Fruit fly (Drosophila melanogaster): ENCODE results near the gene CG4229.

CG4229 gene

dm6 chr3L:16580049-16580448, 23.4 kb downstream of the CG4229 start, which contains the start of gene nxf2:
Gene nxf2 (minus strand): TSS chr3L:16580306.
- TF ChIP-seq GATAd (GFP tag; optimal IDR thresholded peaks at IDR 0.05) (no peak), HLH106 (tag; optimal IDR thresholded peaks at IDR 0.05) (peak; percentile 14), Hnf4 (GFP tag; optimal IDR thresholded peaks at IDR 0.05) (peak; percentile 42)

- TF ChIP-seq Sp1 (GFP tag; optimal IDR thresholded peaks at IDR 0.05) (peak; percentile 40), sage (GFP tag; optimal IDR thresholded peaks at IDR 0.05) (no peak), Vsx2 (GFP tag; optimal IDR thresholded peaks at IDR 0.05; ENCODE audit: partially characterized antibody) (no peak), Hnf4 (GFP tag; optimal IDR thresholded peaks at IDR 0.05) (peak; percentile 85), fru (GFP tag; optimal IDR thresholded peaks at IDR 0.05) (peak; percentile 73), sv (GFP tag; optimal IDR thresholded peaks at IDR 0.05) (no peak), HLH106 (tag; optimal IDR thresholded peaks at IDR 0.05) (peak; percentile 64), foxo (GFP tag; optimal IDR thresholded peaks at IDR 0.05) (peak in 1 of 2 experiments; percentile 83), rgr (GFP tag; optimal IDR thresholded peaks at IDR 0.05) (peak; percentile 78), Mio (GFP tag; optimal IDR thresholded peaks at IDR 0.05) (no peak), Myc (optimal IDR thresholded peaks at IDR 0.05) (peak; percentile 15), br (GFP tag; optimal IDR thresholded peaks at IDR 0.05) (peak; percentile 76), Dif (GFP tag; optimal IDR thresholded peaks at IDR 0.05; ENCODE audit: partially characterized antibody) (no peak), CG9705 (GFP tag; optimal IDR thresholded peaks at IDR 0.05) (peak; percentile 21), Jra (GFP tag; optimal IDR thresholded peaks at IDR 0.05) (peak; percentile 85), lola (GFP tag; optimal IDR thresholded peaks at IDR 0.05) (no peak), dl (GFP tag; optimal IDR thresholded peaks at IDR 0.05; ENCODE audit: insufficient read depth in 1 of 2, partially characterized antibody in 2 of 2) (no peak), N (GFP tag; optimal IDR thresholded peaks at IDR 0.05) (no peak), pan (optimal IDR thresholded peaks at IDR 0.05) (no peak), OdsH (GFP tag; optimal IDR thresholded peaks at IDR 0.05) (peak; percentile 66), Dfd (GFP tag; optimal IDR thresholded peaks at IDR 0.05) (no peak), woc (GFP tag; optimal IDR thresholded peaks at IDR 0.05) (peak; percentile 70), usp (GFP tag; optimal IDR thresholded peaks at IDR 0.05) (no peak), GATAd (GFP tag; optimal IDR thresholded peaks at IDR 0.05) (no peak), psq (GFP tag; optimal IDR thresholded peaks at IDR 0.05) (peak; percentile 57), Hr83 (GFP tag; optimal IDR thresholded peaks at IDR 0.05; ENCODE audit: poor library complexity, severe bottlenecking) (no peak), dsf (GFP tag; optimal IDR thresholded peaks at IDR 0.05; ENCODE audit: borderline replicate concordance) (peak; percentile 39), dmrt93B (GFP tag; optimal IDR thresholded peaks at IDR 0.05) (peak; percentile 59), CrebA (GFP tag; optimal IDR thresholded peaks at IDR 0.05; ENCODE audit: borderline replicate concordance) (no peak), ey (GFP tag; optimal IDR thresholded peaks at IDR 0.05) (peak; percentile 63), CG32264 (GFP tag; optimal IDR thresholded peaks at IDR 0.05) (peak; percentile 55), jim (GFP tag; optimal IDR thresholded peaks at IDR 0.05) (no peak), Hr78 (GFP tag; optimal IDR thresholded peaks at IDR 0.05) (no peak), Rel (GFP tag; optimal IDR thresholded peaks at IDR 0.05) (no peak), Rel (tag; optimal IDR thresholded peaks at IDR 0.05) (peak; percentile 84), tai (GFP tag; optimal IDR thresholded peaks at IDR 0.05) (no peak), brk (GFP tag; optimal IDR thresholded peaks at IDR 0.05) (no peak), Abd-B (GFP tag; optimal IDR thresholded peaks at IDR 0.05) (no peak), h (GFP tag; optimal IDR thresholded peaks at IDR 0.05) (peak; percentile 65)
Observed at dm6 chr3L:16581201-16581705, 24.6 kb downstream of the CG4229 start, which contains the start of gene Smn. Gene Smn (minus strand): TSS chr3L:16581547.

DNA sequence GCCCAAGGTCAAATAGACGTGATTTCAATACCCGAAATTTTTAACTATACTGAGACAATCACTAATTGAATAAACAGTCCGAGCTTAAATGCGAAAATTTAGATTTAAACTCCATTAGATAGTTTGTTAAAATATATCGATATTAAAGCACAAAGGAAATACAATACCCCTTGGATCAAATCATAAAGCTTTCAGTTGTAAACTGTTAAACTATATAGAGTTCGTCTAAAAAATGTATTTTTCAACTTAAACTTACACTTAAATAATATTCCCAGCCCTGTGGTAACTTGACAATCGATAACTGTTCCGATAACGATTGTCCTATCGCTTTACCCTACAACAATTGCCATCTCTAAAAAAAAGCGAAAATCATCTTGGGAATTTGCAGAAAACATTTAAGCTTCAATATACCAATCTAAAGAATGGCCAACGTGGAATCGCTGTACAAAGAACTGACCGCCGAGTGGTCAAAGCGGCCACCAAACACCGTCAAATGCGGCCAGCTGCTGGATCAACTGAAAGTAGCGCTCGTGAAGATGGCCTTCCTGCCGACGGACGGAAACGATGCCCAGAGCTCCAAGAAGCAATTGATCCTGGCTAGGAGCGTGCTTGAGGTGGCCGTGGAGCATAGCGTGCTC, 26.2 kb downstream of the CG4229 start, which contains the start of gene Rpn12:
Rpn12 (plus strand) TSS at position 351 of the 638 bp plus-strand sequence.
- TF ChIP-seq CG9705 (GFP tag; optimal IDR thresholded peaks at IDR 0.05) (peak; percentile 12), HLH106 (tag; optimal IDR thresholded peaks at IDR 0.05) (peak; percentile 65), Mio (GFP tag; optimal IDR thresholded peaks at IDR 0.05) (no peak), CG32264 (GFP tag; optimal IDR thresholded peaks at IDR 0.05) (no peak), N (GFP tag; optimal IDR thresholded peaks at IDR 0.05) (no peak), CrebA (GFP tag; optimal IDR thresholded peaks at IDR 0.05; ENCODE audit: borderline replicate concordance) (no peak), Hnf4 (GFP tag; optimal IDR thresholded peaks at IDR 0.05) (no peak), foxo (GFP tag; optimal IDR thresholded peaks at IDR 0.05) (peak in 1 of 2 experiments; percentile 58), Sp1 (GFP tag; optimal IDR thresholded peaks at IDR 0.05) (peak; percentile 42), Jra (GFP tag; optimal IDR thresholded peaks at IDR 0.05) (peak; percentile 27), usp (GFP tag; optimal IDR thresholded peaks at IDR 0.05) (no peak), fru (GFP tag; optimal IDR thresholded peaks at IDR 0.05) (peak; percentile 45), jim (GFP tag; optimal IDR thresholded peaks at IDR 0.05) (no peak), Myc (optimal IDR thresholded peaks at IDR 0.05) (peak; percentile 15), Dfd (GFP tag; optimal IDR thresholded peaks at IDR 0.05) (no peak), sage (GFP tag; optimal IDR thresholded peaks at IDR 0.05) (no peak), Hr78 (GFP tag; optimal IDR thresholded peaks at IDR 0.05) (no peak), Hr83 (GFP tag; optimal IDR thresholded peaks at IDR 0.05; ENCODE audit: poor library complexity, severe bottlenecking) (peak; percentile 29), OdsH (GFP tag; optimal IDR thresholded peaks at IDR 0.05) (no peak), Rel (GFP tag; optimal IDR thresholded peaks at IDR 0.05) (no peak), Rel (tag; optimal IDR thresholded peaks at IDR 0.05) (peak; percentile 50), woc (GFP tag; optimal IDR thresholded peaks at IDR 0.05) (peak; percentile 45), dmrt93B (GFP tag; optimal IDR thresholded peaks at IDR 0.05) (no peak), Vsx2 (GFP tag; optimal IDR thresholded peaks at IDR 0.05; ENCODE audit: partially characterized antibody) (no peak), Dif (GFP tag; optimal IDR thresholded peaks at IDR 0.05; ENCODE audit: partially characterized antibody) (no peak), br (GFP tag; optimal IDR thresholded peaks at IDR 0.05) (peak; percentile 22), sv (GFP tag; optimal IDR thresholded peaks at IDR 0.05) (no peak), h (GFP tag; optimal IDR thresholded peaks at IDR 0.05) (peak; percentile 49), dl (GFP tag; optimal IDR thresholded peaks at IDR 0.05; ENCODE audit: insufficient read depth in 1 of 2, partially characterized antibody in 2 of 2) (no peak), tai (GFP tag; optimal IDR thresholded peaks at IDR 0.05) (no peak), ey (GFP tag; optimal IDR thresholded peaks at IDR 0.05) (peak; percentile 33), rgr (GFP tag; optimal IDR thresholded peaks at IDR 0.05) (peak; percentile 22), pan (optimal IDR thresholded peaks at IDR 0.05) (no peak), dsf (GFP tag; optimal IDR thresholded peaks at IDR 0.05; ENCODE audit: borderline replicate concordance) (peak; percentile 29)
